Worm (Caenorhabditis elegans) whole organism, late embryonic: ENCODE data around the gene F20G2.2.

ENCODE experiments used
- C08G9.2 ChIP-seq: sonication (generic microtip); optimal IDR thresholded peaks from 2 replicates; lab custom pipeline; 2016; ENCODE audit warnings: mild to moderate bottlenecking, missing genetic modification characterization, moderate library complexity, missing compliant biosample characterization
- C38D4.7 ChIP-seq: fragments of 200-800 bp; sonication (Bioruptor generic); optimal IDR thresholded peaks from 2 replicates; lab custom pipeline; 2018; ENCODE audit warnings: mild to moderate bottlenecking, missing genetic modification characterization, moderate library complexity, missing compliant biosample characterization
- F13H6.1 ChIP-seq: sonication (generic microtip); optimal IDR thresholded peaks from 2 replicates; lab custom pipeline; 2016; ENCODE audit warnings: missing genetic modification characterization, missing compliant biosample characterization
- K09A11.1 ChIP-seq: sonication (generic microtip); optimal IDR thresholded peaks from 2 replicates; lab custom pipeline; 2017; ENCODE audit warnings: antibody characterized with exemption, mild to moderate bottlenecking, missing genetic modification characterization, missing compliant biosample characterization; ENCODE audit not compliant: insufficient read depth
- T23F11.4 ChIP-seq: fragments of 200-800 bp; sonication (Bioruptor generic); optimal IDR thresholded peaks from 2 replicates; lab custom pipeline; 2018; ENCODE audit warnings: mild to moderate bottlenecking, missing genetic modification characterization, missing compliant biosample characterization
- Y22D7AL.16 ChIP-seq: sonication (generic microtip); optimal IDR thresholded peaks from 2 replicates; lab custom pipeline; 2016; ENCODE audit warnings: missing genetic modification characterization, missing compliant biosample characterization
- ama-1 ChIP-seq: fragments of 150-350 bp; optimal IDR thresholded peaks from 2 replicates; lab custom pipeline; 2014
- ceh-14 ChIP-seq: sonication (generic microtip); optimal IDR thresholded peaks from 2 replicates; lab custom pipeline; 2016; ENCODE audit warnings: missing genotype, missing genetic modification characterization, missing compliant biosample characterization
- ceh-18 ChIP-seq: sonication (generic microtip); optimal IDR thresholded peaks from 2 replicates; lab custom pipeline; 2016; ENCODE audit warnings: missing genetic modification characterization, missing compliant biosample characterization
- ceh-19 ChIP-seq: fragments of 200-800 bp; sonication (Bioruptor generic); optimal IDR thresholded peaks from 2 replicates; lab custom pipeline; 2018; ENCODE audit warnings: mild to moderate bottlenecking, missing genetic modification characterization, missing compliant biosample characterization
- ceh-2 ChIP-seq: sonication (generic microtip); optimal IDR thresholded peaks from 2 replicates; lab custom pipeline; 2016; ENCODE audit warnings: missing genotype, missing genetic modification characterization, missing compliant biosample characterization
- ceh-22 ChIP-seq: sonication (generic microtip); optimal IDR thresholded peaks from 2 replicates; lab custom pipeline; 2017; ENCODE audit warnings: missing biosample characterization, missing genetic modification characterization
- ceh-34 ChIP-seq: sonication (generic microtip); optimal IDR thresholded peaks from 2 replicates; lab custom pipeline; 2016; ENCODE audit warnings: mild to moderate bottlenecking, missing genetic modification characterization, missing compliant biosample characterization
- ceh-45 ChIP-seq: fragments of 200-800 bp; sonication (Bioruptor generic); IDR thresholded peaks from 2 replicates; pipeline ENCODE4 v1.3.6; 2022; ENCODE audit warnings: missing genetic modification reagents, missing genetic modification characterization, missing compliant biosample characterization
- ceh-6 ChIP-seq: fragments of 200-800 bp; sonication (Bioruptor generic); optimal IDR thresholded peaks from 2 replicates; lab custom pipeline; 2018; ENCODE audit warnings: mild to moderate bottlenecking, missing genetic modification characterization, missing compliant biosample characterization
- che-1 ChIP-seq: sonication (generic microtip); optimal IDR thresholded peaks from 2 replicates; lab custom pipeline; 2016; ENCODE audit warnings: mild to moderate bottlenecking, missing genetic modification characterization, missing compliant biosample characterization
- dve-1 ChIP-seq: sonication (generic microtip); optimal IDR thresholded peaks from 2 replicates; lab custom pipeline; 2017; ENCODE audit warnings: antibody characterized with exemption, mild to moderate bottlenecking, missing genetic modification characterization, missing compliant biosample characterization
- elt-2 ChIP-seq: sonication (generic microtip); optimal IDR thresholded peaks from 2 replicates; lab custom pipeline; 2016; ENCODE audit warnings: missing genetic modification reagents, missing genetic modification characterization, missing compliant biosample characterization
- elt-4 ChIP-seq: sonication (generic microtip); optimal IDR thresholded peaks from 2 replicates; lab custom pipeline; 2016; ENCODE audit warnings: missing genetic modification characterization, missing compliant biosample characterization
- fax-1 ChIP-seq: sonication (generic microtip); optimal IDR thresholded peaks from 2 replicates; lab custom pipeline; 2016; ENCODE audit warnings: missing genotype, missing genetic modification characterization, missing compliant biosample characterization
- fkh-6 ChIP-seq: sonication (generic microtip); optimal IDR thresholded peaks from 2 replicates; lab custom pipeline; 2016; ENCODE audit warnings: missing genetic modification characterization, missing compliant biosample characterization
- gmeb-2 ChIP-seq: sonication (generic microtip); optimal IDR thresholded peaks from 2 replicates; lab custom pipeline; 2016; ENCODE audit warnings: missing genetic modification characterization, inconsistent platforms, missing compliant biosample characterization
- hlh-13 ChIP-seq: fragments of 200-800 bp; sonication (Bioruptor generic); optimal IDR thresholded peaks from 2 replicates; lab custom pipeline; 2018; ENCODE audit warnings: mild to moderate bottlenecking, missing genetic modification characterization, missing compliant biosample characterization
- hlh-15 ChIP-seq: sonication (generic microtip); optimal IDR thresholded peaks from 2 replicates; lab custom pipeline; 2016; ENCODE audit warnings: missing genetic modification characterization, missing compliant biosample characterization
- hlh-30 ChIP-seq: sonication (generic microtip); optimal IDR thresholded peaks from 2 replicates; lab custom pipeline; 2017; ENCODE audit warnings: antibody characterized with exemption, missing genetic modification characterization, missing compliant biosample characterization; ENCODE audit not compliant: insufficient read depth
- hlh-6 ChIP-seq: sonication (generic microtip); optimal IDR thresholded peaks from 2 replicates; lab custom pipeline; 2016; ENCODE audit warnings: missing genotype, missing genetic modification characterization, missing compliant biosample characterization
- lim-6 ChIP-seq: sonication (generic microtip); optimal IDR thresholded peaks from 2 replicates; lab custom pipeline; 2016; ENCODE audit warnings: missing genetic modification characterization, missing compliant biosample characterization
- lin-11 ChIP-seq: fragments of 200-800 bp; sonication (Bioruptor generic); optimal IDR thresholded peaks from 2 replicates; lab custom pipeline; 2018; ENCODE audit warnings: mild to moderate bottlenecking, missing genetic modification characterization, missing compliant biosample characterization
- madf-2 ChIP-seq: sonication (generic microtip); optimal IDR thresholded peaks from 2 replicates; lab custom pipeline; 2017; ENCODE audit warnings: missing genetic modification characterization, missing compliant biosample characterization
- nhr-11 ChIP-seq: fragments of 150-350 bp; optimal IDR thresholded peaks from 2 replicates; lab custom pipeline; 2014; ENCODE audit warnings: missing biosample characterization, missing genetic modification characterization
- npax-4 ChIP-seq: sonication (generic microtip); optimal IDR thresholded peaks from 2 replicates; lab custom pipeline; 2016; ENCODE audit warnings: missing genetic modification characterization, missing compliant biosample characterization
- odd-2 ChIP-seq: sonication (generic microtip); optimal IDR thresholded peaks from 2 replicates; lab custom pipeline; 2017; ENCODE audit warnings: antibody characterized with exemption, mild to moderate bottlenecking, missing genetic modification characterization, missing compliant biosample characterization
- pag-3 ChIP-seq: sonication (generic microtip); optimal IDR thresholded peaks from 2 replicates; lab custom pipeline; 2016; ENCODE audit warnings: missing compliant biosample characterization, missing genetic modification characterization, borderline replicate concordance
- pat-9 ChIP-seq: fragments of 200-800 bp; sonication (Bioruptor generic); optimal IDR thresholded peaks from 2 replicates; lab custom pipeline; 2018; ENCODE audit warnings: mild to moderate bottlenecking, missing genetic modification characterization, moderate library complexity, missing compliant biosample characterization
- pax-1 ChIP-seq: fragments of 150-350 bp; optimal IDR thresholded peaks from 2 replicates; lab custom pipeline; 2014; ENCODE audit warnings: missing biosample characterization, missing genetic modification characterization
- pha-2 ChIP-seq: sonication (generic microtip); optimal IDR thresholded peaks from 2 replicates; lab custom pipeline; 2017; ENCODE audit warnings: mild to moderate bottlenecking, missing genetic modification characterization, missing compliant biosample characterization
- pha-4 ChIP-seq: fragments of 150-350 bp; optimal IDR thresholded peaks from 2 replicates; lab custom pipeline; 2018; ENCODE audit warnings: missing biosample characterization, missing genetic modification reagents, missing genetic modification characterization
- pros-1 ChIP-seq: fragments of 150-350 bp; optimal IDR thresholded peaks from 2 replicates; lab custom pipeline; 2014; ENCODE audit warnings: missing biosample characterization, missing genetic modification reagents, missing genetic modification characterization
- rnt-1 ChIP-seq: sonication (generic microtip); optimal IDR thresholded peaks from 2 replicates; lab custom pipeline; 2016; ENCODE audit warnings: missing genetic modification characterization, missing compliant biosample characterization
- sdc-2 ChIP-seq: sonication (generic microtip); optimal IDR thresholded peaks from 2 replicates; lab custom pipeline; 2016; ENCODE audit warnings: missing genotype, missing genetic modification characterization, missing compliant biosample characterization
- sox-2 ChIP-seq: fragments of 200-800 bp; sonication (Bioruptor generic); IDR thresholded peaks from 2 replicates; pipeline ENCODE4 v1.3.6; 2022; ENCODE audit warnings: missing genetic modification reagents, missing genetic modification characterization, missing compliant biosample characterization
- syd-9 ChIP-seq: sonication (generic microtip); optimal IDR thresholded peaks from 2 replicates; lab custom pipeline; 2016; ENCODE audit warnings: mild to moderate bottlenecking, missing genetic modification characterization, moderate library complexity, missing compliant biosample characterization
- tbx-2 ChIP-seq: sonication (generic microtip); optimal IDR thresholded peaks from 2 replicates; lab custom pipeline; 2016; ENCODE audit warnings: missing genetic modification characterization, missing compliant biosample characterization
- tbx-7 ChIP-seq: sonication (generic microtip); optimal IDR thresholded peaks from 2 replicates; lab custom pipeline; 2016; ENCODE audit warnings: missing genotype, missing genetic modification characterization, missing compliant biosample characterization
- unc-42 ChIP-seq: sonication (generic microtip); optimal IDR thresholded peaks from 2 replicates; lab custom pipeline; 2016; ENCODE audit warnings: missing genotype, missing genetic modification characterization, missing compliant biosample characterization
- unc-55 ChIP-seq: sonication (generic microtip); optimal IDR thresholded peaks from 2 replicates; lab custom pipeline; 2017; ENCODE audit warnings: missing biosample characterization, missing genetic modification reagents, missing genetic modification characterization
- zip-5 ChIP-seq: sonication (generic microtip); optimal IDR thresholded peaks from 2 replicates; lab custom pipeline; 2016; ENCODE audit warnings: missing genetic modification characterization, missing compliant biosample characterization
- ztf-16 ChIP-seq: sonication (generic microtip); optimal IDR thresholded peaks from 2 replicates; lab custom pipeline; 2017; ENCODE audit warnings: missing genetic modification characterization, missing compliant biosample characterization

F20G2.2 gene

ce11 chrV:13724781-13725180, 31.4 kb downstream of the F20G2.2 start, which contains the start of gene F35E12.2:
Gene F35E12.2 (minus strand): TSS chrV:13724881.
- TF ChIP-seq odd-2 (tag; lab: Kevin White, UChicago) (no peak), syd-9 (tag; lab: Kevin White, UChicago) (no peak), tbx-2 (tag; lab: Kevin White, UChicago) (no peak), ceh-14 (tag; lab: Kevin White, UChicago) (no peak), ztf-16 (no peak), madf-2 (tag; lab: Kevin White, UChicago) (no peak), fkh-6 (tag; lab: Kevin White, UChicago) (no peak), ceh-34 (tag; lab: Kevin White, UChicago) (no peak), C08G9.2 (no peak), hlh-6 (no peak), lin-11 (tag; lab: Kevin White, UChicago) (no peak), pros-1 (tag; lab: Kevin White, UChicago) (no peak), sdc-2 (tag; lab: Kevin White, UChicago) (no peak), Y22D7AL.16 (no peak), C38D4.7 (GFP tag; lab: Kevin White, UChicago) (no peak), ceh-45 (GFP tag; lab: Robert Waterston, UW) (no peak), F13H6.1 (no peak), pag-3 (no peak), elt-2 (tag; lab: Kevin White, UChicago) (no peak)

DNA sequence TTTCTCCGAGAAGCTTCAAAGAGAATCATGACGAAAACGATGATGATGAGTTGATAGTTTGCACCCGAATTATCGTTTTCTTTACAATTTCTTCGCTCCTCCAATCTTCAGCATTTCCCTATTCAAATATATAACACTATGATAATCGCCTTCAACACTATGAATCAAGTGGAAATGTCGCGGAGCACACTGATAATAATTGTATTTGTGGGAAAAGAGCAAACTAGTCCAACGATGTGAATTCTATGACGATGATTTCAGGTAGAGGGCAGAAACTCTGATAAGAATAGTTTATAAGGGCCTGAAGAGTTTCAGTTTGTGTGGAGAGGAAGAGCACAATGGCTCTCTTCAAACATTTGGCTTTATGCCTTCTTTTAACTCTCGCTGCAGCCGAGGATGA, 39.7 kb downstream of the F20G2.2 start, which contains the start of gene T01D3.6:
Gene T01D3.6, plus strand, starts transcription at position 294 of the 400 bp plus-strand sequence.
- TF ChIP-seq unc-55 (GFP tag; lab: Kevin White, UChicago) (no peak), hlh-15 (tag; lab: Kevin White, UChicago) (no peak)

DNA sequence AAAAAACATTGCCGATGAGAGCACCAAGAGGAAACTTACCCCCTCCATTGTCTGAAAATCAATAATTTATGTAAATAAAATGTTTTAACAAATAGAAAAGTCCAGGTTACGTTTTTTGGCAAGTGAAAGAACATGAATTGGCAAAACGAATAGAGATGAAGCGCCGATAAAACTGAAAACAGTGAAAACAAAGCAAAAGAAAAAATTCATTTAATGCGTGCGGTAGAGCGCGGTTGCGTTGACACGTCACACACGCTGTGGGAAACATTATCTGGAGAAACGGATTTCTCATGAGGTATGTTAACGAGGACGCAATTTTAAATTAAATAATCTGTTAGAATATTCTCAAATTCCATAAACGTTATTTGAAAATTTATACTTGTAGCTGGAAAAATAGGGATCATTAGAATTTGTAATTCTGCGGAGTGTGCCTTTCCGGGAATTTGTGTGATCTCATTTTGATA, 41.0 kb downstream of the F20G2.2 start, which contains the start of gene zipt-9:
Gene zipt-9, minus strand, starts transcription at position 51 of the 464 bp plus-strand sequence.
- TF ChIP-seq ceh-6 (GFP tag; lab: Kevin White, UChicago) (peak; percentile 24), madf-2 (tag; lab: Kevin White, UChicago) (peak; percentile 22), T23F11.4 (GFP tag; lab: Kevin White, UChicago) (peak; percentile 12), ceh-14 (tag; lab: Kevin White, UChicago) (peak; percentile 96), pax-1 (no peak), hlh-6 (peak; percentile 41), unc-42 (peak; percentile 98), pat-9 (no peak), zip-5 (peak; percentile 91), ceh-22 (tag; lab: Kevin White, UChicago) (no peak), pha-4 (tag; lab: Kevin White, UChicago) (no peak), lim-6 (tag; lab: Kevin White, UChicago) (peak; percentile 87), tbx-2 (tag; lab: Kevin White, UChicago) (peak; percentile 98), gmeb-2 (no peak), ceh-2 (tag; lab: Kevin White, UChicago) (peak; percentile 94), che-1 (tag; lab: Kevin White, UChicago) (peak; percentile 38), odd-2 (tag; lab: Kevin White, UChicago) (no peak), hlh-30 (no peak), npax-4 (no peak), rnt-1 (tag; lab: Kevin White, UChicago) (peak; percentile 92), unc-55 (GFP tag; lab: Kevin White, UChicago) (no peak), nhr-11 (tag; lab: Kevin White, UChicago) (no peak), ceh-19 (GFP tag; lab: Kevin White, UChicago) (peak; percentile 22), tbx-7 (tag; lab: Kevin White, UChicago) (peak; percentile 95), fax-1 (tag; lab: Kevin White, UChicago) (peak; percentile 90), ceh-18 (peak; percentile 76), hlh-15 (tag; lab: Kevin White, UChicago) (peak; percentile 79), Y22D7AL.16 (no peak), sox-2 (no peak), sdc-2 (tag; lab: Kevin White, UChicago) (peak; percentile 51), C08G9.2 (peak; percentile 95), elt-4 (tag; lab: Kevin White, UChicago) (no peak), hlh-13 (no peak), K09A11.1 (tag; lab: Kevin White, UChicago) (no peak), ama-1 (no peak), dve-1 (tag; lab: Kevin White, UChicago) (no peak), elt-2 (tag; lab: Kevin White, UChicago) (peak; percentile 85), pha-2 (tag; lab: Kevin White, UChicago) (peak; percentile 41)
